Worm (Caenorhabditis elegans) whole organism, L3 larva: ENCODE data around the gene srlf-17.

Source experiments
- R02D3.7 ChIP-seq: fragments of 150-350 bp; optimal IDR thresholded peaks from 2 replicates; lab custom pipeline; 2014; ENCODE audit warnings: missing biosample characterization, missing genetic modification characterization
- elt-3 ChIP-seq, 3 experiments: fragments of 150-350 bp in 1 of 3; sonication (generic microtip) in 2 of 3; optimal IDR thresholded peaks; 2 replicates in 2 of 3; 4 replicates in 1 of 3; lab custom pipeline; 2014 to 2017; ENCODE audit warnings: missing biosample characterization in 3 of 3, missing genetic modification characterization in 3 of 3
- skn-1 ChIP-seq: fragments of 150-350 bp; optimal IDR thresholded peaks from 2 replicates; lab custom pipeline; 2014; ENCODE audit warnings: missing biosample characterization, missing genetic modification characterization

ce11 chrIV:11103501-11103900 is 993 bp upstream of the srlf-17 start:
- TF ChIP-seq skn-1 (no peak), elt-3 (tag; optimal IDR thresholded peaks at IDR 0.05; lab: Kevin White, UChicago) (no peak), R02D3.7 (tag; lab: Kevin White, UChicago) (no peak)
